Fruit fly (Drosophila melanogaster) whole organism, embryonic: Measurements from ENCODE around the gene Prx5.

Experiments
- Atf3 ChIP-seq: fragments of 200-800 bp; sonication (Bioruptor generic); optimal IDR thresholded peaks from 3 replicates; lab custom pipeline; 2016; ENCODE audit warnings: missing biosample characterization, missing genetic modification characterization
- B-H2 ChIP-seq: fragments of 200-800 bp; sonication (Bioruptor generic); optimal IDR thresholded peaks from 2 replicates; lab custom pipeline; 2018; ENCODE audit warnings: missing biosample characterization, mild to moderate bottlenecking, missing genetic modification characterization
- BtbVII ChIP-seq: fragments of 200-800 bp; sonication (Bioruptor generic); optimal IDR thresholded peaks from 3 replicates; lab custom pipeline; 2017; ENCODE audit warnings: missing biosample characterization, mild to moderate bottlenecking, missing genetic modification characterization
- CG10147 ChIP-seq: fragments of 200-800 bp; sonication (Bioruptor generic); optimal IDR thresholded peaks from 2 replicates; lab custom pipeline; 2019; ENCODE audit warnings: missing biosample characterization, mild to moderate bottlenecking, missing genetic modification characterization, moderate library complexity
- CG10431 ChIP-seq: fragments of 200-800 bp; sonication (Bioruptor generic); optimal IDR thresholded peaks from 3 replicates; lab custom pipeline; 2018; ENCODE audit warnings: missing biosample characterization, mild to moderate bottlenecking, missing genetic modification characterization
- CG11093 ChIP-seq: fragments of 200-800 bp; sonication (Bioruptor generic); IDR thresholded peaks from 3 replicates; pipeline ENCODE4 v1.3.6; 2022; ENCODE audit warnings: missing biosample characterization, missing genetic modification characterization
- CG12155 ChIP-seq: fragments of 200-800 bp; sonication (Bioruptor generic); optimal IDR thresholded peaks from 3 replicates; lab custom pipeline; 2016; ENCODE audit warnings: missing biosample characterization, missing genetic modification characterization
- CG12942 ChIP-seq: fragments of 200-800 bp; sonication (Bioruptor generic); optimal IDR thresholded peaks from 3 replicates; lab custom pipeline; 2016; ENCODE audit warnings: missing biosample characterization, missing genetic modification characterization
- CG13424 ChIP-seq: fragments of 200-800 bp; sonication (Bioruptor generic); optimal IDR thresholded peaks from 2 replicates; lab custom pipeline; 2019; ENCODE audit warnings: missing biosample characterization, mild to moderate bottlenecking, missing genetic modification characterization, moderate library complexity
- CG14667 ChIP-seq: fragments of 200-800 bp; sonication (Bioruptor generic); IDR thresholded peaks from 2 replicates; pipeline ENCODE4 v1.3.6; 2022; ENCODE audit warnings: missing biosample characterization, missing genetic modification characterization
- CG15269 ChIP-seq: fragments of 200-800 bp; sonication (Bioruptor generic); optimal IDR thresholded peaks from 2 replicates; lab custom pipeline; 2018; ENCODE audit warnings: missing biosample characterization, mild to moderate bottlenecking, missing genetic modification characterization, moderate library complexity
- CG17359 ChIP-seq: fragments of 200-800 bp; sonication (Bioruptor generic); optimal IDR thresholded peaks from 3 replicates; lab custom pipeline; 2018; ENCODE audit warnings: missing biosample characterization, mild to moderate bottlenecking, missing genetic modification characterization, moderate library complexity
- CG17361 ChIP-seq: fragments of 200-800 bp; sonication (Bioruptor generic); IDR thresholded peaks from 3 replicates; pipeline ENCODE4 v1.3.6; 2022; ENCODE audit warnings: missing biosample characterization, missing genetic modification characterization
- CG17568 ChIP-seq: fragments of 200-800 bp; sonication (Bioruptor generic); optimal IDR thresholded peaks from 2 replicates; lab custom pipeline; 2018; ENCODE audit warnings: missing biosample characterization, mild to moderate bottlenecking, missing genetic modification characterization, moderate library complexity
- CG18262 ChIP-seq: fragments of 200-800 bp; optimal IDR thresholded peaks from 3 replicates; lab custom pipeline; 2019; ENCODE audit warnings: missing biosample characterization, mild to moderate bottlenecking, missing genetic modification characterization, moderate library complexity
- CG2202 ChIP-seq: fragments of 200-800 bp; sonication (Bioruptor generic); optimal IDR thresholded peaks from 2 replicates; lab custom pipeline; 2018; ENCODE audit warnings: missing biosample characterization, mild to moderate bottlenecking, missing genetic modification characterization
- CG2875 ChIP-seq: fragments of 200-800 bp; sonication (Bioruptor generic); optimal IDR thresholded peaks from 2 replicates; lab custom pipeline; 2017; ENCODE audit warnings: missing biosample characterization, mild to moderate bottlenecking, missing genetic modification characterization, missing genetic modification reagents
- CG31365 ChIP-seq: fragments of 200-800 bp; sonication (Bioruptor generic); optimal IDR thresholded peaks from 2 replicates; lab custom pipeline; 2018; ENCODE audit warnings: missing biosample characterization, mild to moderate bottlenecking, missing genetic modification characterization
- CG6272 ChIP-seq: fragments of 200-800 bp; sonication (Bioruptor generic); IDR thresholded peaks from 2 replicates; pipeline ENCODE4 v1.3.6; 2022; ENCODE audit warnings: missing biosample characterization, missing genetic modification characterization
- CG8924 ChIP-seq: fragments of 200-800 bp; optimal IDR thresholded peaks from 3 replicates; lab custom pipeline; 2019; ENCODE audit warnings: missing biosample characterization, mild to moderate bottlenecking, missing genetic modification characterization, moderate library complexity
- CG9609 ChIP-seq: fragments of 200-800 bp; sonication (Bioruptor generic); optimal IDR thresholded peaks from 3 replicates; lab custom pipeline; 2016; ENCODE audit warnings: missing biosample characterization, missing genetic modification characterization
- CrebB ChIP-seq: fragments of 200-800 bp; sonication (Bioruptor generic); optimal IDR thresholded peaks from 3 replicates; lab custom pipeline; 2018; ENCODE audit warnings: missing biosample characterization, mild to moderate bottlenecking, missing genetic modification characterization
- Hand ChIP-seq: fragments of 200-800 bp; sonication (Bioruptor generic); optimal IDR thresholded peaks from 2 replicates; lab custom pipeline; 2017; ENCODE audit warnings: mild to moderate bottlenecking, missing biosample characterization, missing genetic modification reagents, missing genetic modification characterization
- Hey ChIP-seq: fragments of 200-800 bp; sonication (Bioruptor generic); optimal IDR thresholded peaks from 3 replicates; lab custom pipeline; 2018; ENCODE audit warnings: missing biosample characterization, mild to moderate bottlenecking, missing genetic modification characterization
- Jarid2 ChIP-seq: fragments of 200-800 bp; sonication (Bioruptor generic); optimal IDR thresholded peaks from 3 replicates; lab custom pipeline; 2017; ENCODE audit warnings: mild to moderate bottlenecking, missing biosample characterization, missing genetic modification reagents, missing genetic modification characterization
- Lim3 ChIP-seq: fragments of 200-800 bp; sonication (Bioruptor generic); IDR thresholded peaks from 2 replicates; pipeline ENCODE4 v1.3.6; 2022; ENCODE audit warnings: missing biosample characterization, missing genetic modification characterization
- Nf-YA ChIP-seq: fragments of 200-800 bp; sonication (Bioruptor generic); IDR thresholded peaks from 2 replicates; pipeline ENCODE4 v1.3.6; 2022; ENCODE audit warnings: missing biosample characterization, missing genetic modification characterization
- Optix ChIP-seq: fragments of 200-800 bp; sonication (Bioruptor generic); IDR thresholded peaks from 3 replicates; pipeline ENCODE4 v1.3.6; 2022; ENCODE audit warnings: missing biosample characterization, missing genetic modification characterization
- Rx ChIP-seq: fragments of 200-800 bp; sonication (Bioruptor generic); IDR thresholded peaks from 2 replicates; pipeline ENCODE4 v1.3.6; 2022; ENCODE audit warnings: missing biosample characterization, missing genetic modification characterization
- Sox100B ChIP-seq: fragments of 200-800 bp; sonication (Bioruptor generic); optimal IDR thresholded peaks from 3 replicates; lab custom pipeline; 2018; ENCODE audit warnings: missing biosample characterization, mild to moderate bottlenecking, missing genetic modification characterization
- Tbp ChIP-seq: fragments of >200 bp; optimal IDR thresholded peaks from 2 replicates; lab custom pipeline; 2018; ENCODE audit warnings: missing biosample characterization, missing genetic modification characterization
- Trl ChIP-seq, 3 experiments: fragments of >200 bp in 2 of 3; fragments of 200-800 bp in 1 of 3; sonication (Bioruptor generic) in 1 of 3; optimal IDR thresholded peaks; 2 replicates in 1 of 3; 3 replicates in 2 of 3; lab custom pipeline; 2016 to 2017; ENCODE audit warnings: missing biosample characterization in 1 of 3, missing genetic modification characterization in 1 of 3
- Vsx1 ChIP-seq: fragments of 200-800 bp; sonication (Bioruptor generic); optimal IDR thresholded peaks from 2 replicates; lab custom pipeline; 2017; ENCODE audit warnings: missing biosample characterization, mild to moderate bottlenecking, missing genetic modification characterization, missing genetic modification reagents
- ems ChIP-seq: fragments of 200-800 bp; sonication (Bioruptor generic); optimal IDR thresholded peaks from 3 replicates; lab custom pipeline; 2016; ENCODE audit warnings: missing biosample characterization, missing genetic modification characterization
- fru ChIP-seq: fragments of >200 bp; optimal IDR thresholded peaks from 2 replicates; lab custom pipeline; 2017
- grn ChIP-seq: fragments of 200-800 bp; sonication (Bioruptor generic); optimal IDR thresholded peaks from 3 replicates; lab custom pipeline; 2017; ENCODE audit warnings: missing biosample characterization, missing genetic modification characterization
- gsb-n ChIP-seq: fragments of 200-800 bp; sonication (Bioruptor generic); optimal IDR thresholded peaks from 3 replicates; lab custom pipeline; 2018; ENCODE audit warnings: missing biosample characterization, mild to moderate bottlenecking, missing genetic modification characterization
- her ChIP-seq: fragments of 200-800 bp; sonication (Bioruptor generic); optimal IDR thresholded peaks from 2 replicates; lab custom pipeline; 2016; ENCODE audit warnings: missing biosample characterization, missing genetic modification characterization
- insv ChIP-seq, 2 experiments: fragments of 200-800 bp; sonication (Bioruptor generic); optimal IDR thresholded peaks; 3 replicates each; lab custom pipeline; 2016 to 2018; ENCODE audit warnings: missing biosample characterization in 2 of 2, missing genetic modification characterization in 2 of 2
- odd ChIP-seq: fragments of 200-800 bp; sonication (Bioruptor generic); optimal IDR thresholded peaks from 2 replicates; lab custom pipeline; 2017; ENCODE audit warnings: missing biosample characterization, mild to moderate bottlenecking, missing genetic modification characterization
- phol ChIP-seq: fragments of 200-800 bp; sonication (Bioruptor generic); optimal IDR thresholded peaks from 3 replicates; lab custom pipeline; 2018; ENCODE audit warnings: missing biosample characterization, mild to moderate bottlenecking, missing genetic modification characterization, moderate library complexity
- ro ChIP-seq: fragments of 200-800 bp; sonication (Bioruptor generic); IDR thresholded peaks from 2 replicates; pipeline ENCODE4 v1.3.6; 2022; ENCODE audit warnings: missing biosample characterization, missing genetic modification characterization
- run ChIP-seq: fragments of 200-800 bp; sonication (Bioruptor generic); optimal IDR thresholded peaks from 3 replicates; lab custom pipeline; 2018; ENCODE audit warnings: missing biosample characterization, mild to moderate bottlenecking, missing genetic modification characterization
- sc ChIP-seq, 3 experiments: fragments of >200 bp in 2 of 3; fragments of 200-800 bp in 1 of 3; sonication (Bioruptor generic) in 1 of 3; optimal IDR thresholded peaks; 2 replicates in 2 of 3; 3 replicates in 1 of 3; lab custom pipeline; 2017; ENCODE audit warnings: mild to moderate bottlenecking in 1 of 3, missing biosample characterization in 1 of 3, missing genetic modification characterization in 1 of 3, missing genetic modification reagents in 1 of 3
- sens ChIP-seq: fragments of 200-800 bp; sonication (Bioruptor generic); peaks from one replicate; lab custom pipeline; 2016; ENCODE audit warnings: missing biosample characterization, missing genetic modification characterization
- sens-2 ChIP-seq: fragments of 200-800 bp; sonication (Bioruptor generic); IDR thresholded peaks from 2 replicates; pipeline ENCODE4 v1.3.6; 2022; ENCODE audit warnings: missing biosample characterization, missing genetic modification characterization
- sim ChIP-seq: fragments of 200-800 bp; sonication (Bioruptor generic); IDR thresholded peaks from 2 replicates; pipeline ENCODE4 v1.3.6; 2022; ENCODE audit warnings: missing biosample characterization, missing genetic modification characterization
- sr ChIP-seq: fragments of 200-800 bp; sonication (Bioruptor generic); IDR thresholded peaks from 3 replicates; pipeline ENCODE4 v1.3.6; 2022; ENCODE audit warnings: missing biosample characterization, missing genetic modification characterization
- stwl ChIP-seq: fragments of 200-800 bp; sonication (Bioruptor generic); optimal IDR thresholded peaks from 3 replicates; lab custom pipeline; 2018; ENCODE audit warnings: missing biosample characterization, mild to moderate bottlenecking, missing genetic modification characterization, moderate library complexity
- zen2 ChIP-seq: fragments of 200-800 bp; sonication (Bioruptor generic); IDR thresholded peaks from 3 replicates; pipeline ENCODE4 v1.3.6; 2022; ENCODE audit warnings: missing biosample characterization, missing genetic modification characterization; ENCODE audit not compliant: partially characterized antibody

The Prx5 gene

dm6 chr3R:18198518-18199118 is 31.5 kb upstream of the Prx5 start (continued):
- TF ChIP-seq Atf3 (GFP tag; lab: Kevin White, UChicago) (no peak), CG11093 (no peak), CG18262 (tag; lab: Kevin White, UChicago) (peak; percentile 36), CG12155 (GFP tag; lab: Kevin White, UChicago) (peak; percentile 18), CG15269 (tag; lab: Kevin White, UChicago) (peak; percentile 25), odd (GFP tag; lab: Kevin White, UChicago) (peak; percentile 22), CG6272 (GFP tag; lab: Robert Waterston, UW) (no peak), ro (GFP tag; lab: Robert Waterston, UW) (no peak), Hey (tag; lab: Kevin White, UChicago) (peak; percentile 47), Jarid2 (GFP tag; lab: Kevin White, UChicago) (no peak), sim (no peak), B-H2 (GFP tag; lab: Kevin White, UChicago) (peak; percentile 23), CG17361 (GFP tag; lab: Robert Waterston, UW) (no peak), stwl (no peak), CG13424 (tag; lab: Kevin White, UChicago) (peak; percentile 48), ems (GFP tag; lab: Kevin White, UChicago) (peak; percentile 53), CG8924 (tag; lab: Kevin White, UChicago) (peak; percentile 56), Vsx1 (GFP tag; lab: Kevin White, UChicago) (peak; percentile 36), CG31365 (tag; lab: Kevin White, UChicago) (peak; percentile 52), Sox100B (GFP tag; lab: Kevin White, UChicago) (peak; percentile 56), run (tag; lab: Kevin White, UChicago) (peak; percentile 5), CG2875 (GFP tag; lab: Kevin White, UChicago) (peak; percentile 56), Nf-YA (GFP tag; lab: Robert Waterston, UW) (no peak), gsb-n (tag; lab: Kevin White, UChicago) (no peak), Tbp (no peak), CG10147 (no peak), her (GFP tag; lab: Kevin White, UChicago) (peak; percentile 18), CG12942 (GFP tag; lab: Kevin White, UChicago) (peak; percentile 34), Trl (optimal IDR thresholded peaks at IDR 0.05; lab: Kevin White, UChicago) (peak; percentile 99 to 100), Trl (GFP tag; optimal IDR thresholded peaks at IDR 0.05; lab: Kevin White, UChicago) (peak; percentile 85), sens (GFP tag; lab: Kevin White, UChicago) (peak; percentile 90), Optix (GFP tag; lab: Robert Waterston, UW) (no peak), BtbVII (peak; percentile 70), grn (GFP tag; lab: Kevin White, UChicago) (peak; percentile 56), CG14667 (no peak), fru (lab: Kevin White, UChicago) (no peak), CG9609 (no peak), insv (GFP tag; optimal IDR thresholded peaks at IDR 0.05; lab: Kevin White, UChicago) (no peak), CrebB (peak; percentile 77), CG17568 (GFP tag; lab: Kevin White, UChicago) (peak; percentile 68), Rx (no peak), phol (tag; lab: Kevin White, UChicago) (peak; percentile 12), CG17359 (tag; lab: Kevin White, UChicago) (peak; percentile 71), sr (GFP tag; lab: Robert Waterston, UW) (no peak), sc (optimal IDR thresholded peaks at IDR 0.05; lab: Kevin White, UChicago) (no peak), sc (GFP tag; optimal IDR thresholded peaks at IDR 0.05; lab: Kevin White, UChicago) (no peak), zen2 (GFP tag; lab: Robert Waterston, UW) (no peak), CG10431 (GFP tag; lab: Kevin White, UChicago) (no peak), sens-2 (GFP tag; lab: Robert Waterston, UW) (no peak), CG2202 (tag; lab: Kevin White, UChicago) (peak; percentile 61), Hand (GFP tag; lab: Kevin White, UChicago) (peak; percentile 49), Lim3 (GFP tag; lab: Robert Waterston, UW) (no peak)
